Fruit fly (Drosophila melanogaster) Kc167 (cell line): Measurements from ENCODE around the gene pim.

Source experiments
- psq ChIP-seq: fragments of >200 bp; optimal IDR thresholded peaks from 2 replicates; lab custom pipeline; 2017; ENCODE audit warnings: missing external identifiers
- ttk ChIP-seq: sonication (Bioruptor generic); optimal IDR thresholded peaks from 2 replicates; lab custom pipeline; 2017; ENCODE audit warnings: missing external identifiers

DNA sequence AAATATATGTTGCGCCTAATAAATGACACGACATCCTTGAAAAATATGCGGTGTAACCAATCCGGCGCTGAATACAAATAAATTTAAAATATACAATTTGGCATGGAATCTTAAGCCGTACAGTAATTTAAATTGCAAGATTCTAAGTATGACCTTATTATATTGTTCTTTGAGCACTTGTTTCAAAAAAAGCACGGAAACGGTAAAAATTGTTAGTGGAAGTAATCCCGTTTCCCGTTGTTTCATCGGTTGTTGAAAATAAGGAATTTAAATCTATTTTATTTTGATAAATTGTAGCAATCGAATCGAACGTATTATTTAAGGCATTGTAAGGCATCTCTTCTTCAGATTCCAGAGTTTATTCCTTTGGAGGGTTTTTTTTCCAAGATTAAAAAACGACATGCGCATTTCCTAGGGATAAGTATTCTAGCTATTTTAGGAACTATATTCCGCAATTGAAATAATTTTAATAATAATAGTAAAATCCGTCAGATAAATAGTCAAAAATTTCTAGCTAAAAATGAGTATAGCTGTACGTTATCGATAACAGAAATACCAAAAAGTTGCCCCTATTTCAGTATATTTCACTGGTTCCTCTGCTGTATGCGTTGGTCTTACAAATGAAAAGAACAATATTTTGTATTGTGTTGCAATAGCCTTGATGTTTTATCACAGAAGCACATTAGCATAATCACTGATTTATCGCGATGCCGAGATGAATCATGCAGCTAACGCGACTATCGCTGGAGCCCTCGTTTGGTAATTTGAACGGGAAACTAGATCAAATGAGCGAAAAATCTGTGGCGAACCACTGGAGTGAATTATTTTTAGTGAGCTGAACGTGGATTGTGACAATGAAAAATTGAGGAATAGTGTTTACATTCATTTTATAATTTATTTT lies 29.4 kb upstream of the pim start, which contains the start of gene GATAd:
- no peak for TF ChIP-seq psq (lab: Kevin White, UChicago)
- no peak for TF ChIP-seq ttk
